Worm (Caenorhabditis elegans) whole organism, L4/young adult: Measurements from ENCODE around the gene srh-87.

ENCODE experiments used
- W03F9.2 ChIP-seq: fragments of 150-350 bp; optimal IDR thresholded peaks from 2 replicates; lab custom pipeline; 2014; ENCODE audit warnings: missing biosample characterization, missing genetic modification characterization
- him-1 ChIP-seq: sonication (generic microtip); optimal IDR thresholded peaks from 2 replicates; lab custom pipeline; 2016; ENCODE audit warnings: missing genotype, missing genetic modification reagents, missing genetic modification characterization, missing compliant biosample characterization

DNA sequence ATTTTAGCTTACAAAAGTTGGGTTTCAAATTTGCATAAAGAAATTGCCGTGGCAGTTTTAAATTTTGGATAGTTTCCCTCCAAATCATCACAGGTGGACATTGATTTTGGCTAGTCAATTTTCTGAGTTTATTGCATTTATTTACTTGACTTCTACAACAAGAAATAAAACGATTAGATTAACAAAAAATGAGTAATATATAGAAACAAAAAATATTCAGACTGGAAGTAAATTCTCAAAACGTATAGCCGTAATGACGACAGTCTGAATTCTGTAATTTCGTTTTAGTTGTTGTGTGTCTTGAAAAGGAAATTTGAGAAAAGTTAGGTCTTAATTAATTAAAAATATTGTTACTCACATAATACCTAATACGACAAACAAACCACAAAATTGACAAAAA lies 7.0 kb downstream of the srh-87 start, which contains the start of gene srw-141:
- TF ChIP-seq him-1 (tag; lab: Kevin White, UChicago) (no peak), W03F9.2 (tag; lab: Kevin White, UChicago) (no peak)
